Fruit fly (Drosophila melanogaster) whole organism, embryonic: ENCODE results near the gene Bcat.

ENCODE experiments used
- BEAF-32 ChIP-seq: fragments of 200-800 bp; sonication (Bioruptor generic); optimal IDR thresholded peaks from 3 replicates; lab custom pipeline; 2017; ENCODE audit warnings: missing biosample characterization, missing genetic modification characterization, mild to moderate bottlenecking, moderate library complexity, missing genetic modification reagents
- Bdp1 ChIP-seq: fragments of 200-800 bp; sonication (Bioruptor generic); optimal IDR thresholded peaks from 3 replicates; lab custom pipeline; 2016; ENCODE audit warnings: missing biosample characterization, missing genetic modification characterization
- CG10274 ChIP-seq: fragments of 200-800 bp; sonication (Bioruptor generic); optimal IDR thresholded peaks from 3 replicates; lab custom pipeline; 2017; ENCODE audit warnings: missing biosample characterization, mild to moderate bottlenecking, missing genetic modification characterization
- CG12391 ChIP-seq: fragments of 200-800 bp; sonication (Bioruptor generic); optimal IDR thresholded peaks from 3 replicates; lab custom pipeline; 2018; ENCODE audit warnings: missing biosample characterization, mild to moderate bottlenecking, missing genetic modification characterization, moderate library complexity
- CG13296 ChIP-seq: fragments of 200-800 bp; sonication (Bioruptor generic); optimal IDR thresholded peaks from 3 replicates; lab custom pipeline; 2018; ENCODE audit warnings: missing biosample characterization, mild to moderate bottlenecking, missing genetic modification characterization
- CG14441 ChIP-seq: fragments of 200-800 bp; sonication (Bioruptor generic); IDR thresholded peaks from 2 replicates; pipeline ENCODE4 v1.3.6; 2022; ENCODE audit warnings: missing biosample characterization, missing genetic modification characterization
- CG14860 ChIP-seq: fragments of 200-800 bp; sonication (Bioruptor generic); IDR thresholded peaks from 3 replicates; pipeline ENCODE4 v1.3.6; 2022; ENCODE audit warnings: missing biosample characterization, missing genetic modification characterization; ENCODE audit not compliant: partially characterized antibody
- CG16779 ChIP-seq: fragments of 200-800 bp; sonication (Bioruptor generic); IDR thresholded peaks from 2 replicates; pipeline ENCODE4 v1.3.6; 2022; ENCODE audit warnings: missing biosample characterization, missing genetic modification characterization
- CG16813 ChIP-seq: fragments of 200-800 bp; sonication (Bioruptor generic); IDR thresholded peaks from 3 replicates; pipeline ENCODE4 v1.3.6; 2022; ENCODE audit warnings: missing biosample characterization, missing genetic modification characterization; ENCODE audit not compliant: partially characterized antibody
- CG17612 ChIP-seq: fragments of 200-800 bp; sonication (Bioruptor generic); IDR thresholded peaks from 2 replicates; pipeline ENCODE4 v1.3.6; 2022; ENCODE audit warnings: missing biosample characterization, missing genetic modification characterization
- CG34224 ChIP-seq: fragments of 200-800 bp; sonication (Bioruptor generic); IDR thresholded peaks from 3 replicates; pipeline ENCODE4 v1.3.6; 2022; ENCODE audit warnings: missing biosample characterization, missing genetic modification characterization; ENCODE audit not compliant: partially characterized antibody
- CG34422 ChIP-seq: fragments of 200-800 bp; sonication (Bioruptor generic); IDR thresholded peaks from 3 replicates; pipeline ENCODE4 v1.3.6; 2022; ENCODE audit warnings: missing biosample characterization, missing genetic modification characterization
- CG3726 ChIP-seq: fragments of 200-800 bp; sonication (Bioruptor generic); IDR thresholded peaks from 3 replicates; pipeline ENCODE4, ENCODE4 v1.3.6; 2022; ENCODE audit warnings: missing biosample characterization, missing genetic modification characterization
- CG42726 ChIP-seq: fragments of 200-800 bp; sonication (Bioruptor generic); IDR thresholded peaks from 2 replicates; pipeline ENCODE4 v1.3.6; 2022; ENCODE audit warnings: missing biosample characterization, missing genetic modification characterization; ENCODE audit not compliant: partially characterized antibody
- CG6791 ChIP-seq: fragments of 200-800 bp; sonication (Bioruptor generic); IDR thresholded peaks from 3 replicates; pipeline ENCODE4 v1.3.6; 2022; ENCODE audit warnings: missing biosample characterization, missing genetic modification characterization; ENCODE audit not compliant: partially characterized antibody
- CG7372 ChIP-seq: fragments of 200-800 bp; sonication (Bioruptor generic); IDR thresholded peaks from 2 replicates; pipeline ENCODE4 v1.3.6; 2022; ENCODE audit warnings: missing biosample characterization, missing genetic modification characterization
- CG7963 ChIP-seq: fragments of 200-800 bp; sonication (Bioruptor generic); IDR thresholded peaks from 3 replicates; pipeline ENCODE4 v1.3.6; 2022; ENCODE audit warnings: missing biosample characterization, missing genetic modification characterization; ENCODE audit not compliant: partially characterized antibody
- CG8290 ChIP-seq, 3 experiments: fragments of 200-800 bp; sonication (Bioruptor generic); optimal IDR thresholded peaks; 2 replicates each; lab custom pipeline; 2016 to 2019; ENCODE audit warnings: missing biosample characterization in 3 of 3, missing genetic modification characterization in 3 of 3, mild to moderate bottlenecking in 2 of 3, moderate library complexity in 1 of 3
- CG9215 ChIP-seq: fragments of 200-800 bp; sonication (Bioruptor generic); IDR thresholded peaks from 2 replicates; pipeline ENCODE4 v1.3.6; 2022; ENCODE audit warnings: missing biosample characterization, missing genetic modification characterization
- D ChIP-seq, 2 experiments: fragments of 200-800 bp in 1 of 2; fragments of >200 bp in 1 of 2; sonication (Bioruptor generic) in 1 of 2; optimal IDR thresholded peaks; 2 replicates in 1 of 2; 3 replicates in 1 of 2; lab custom pipeline; 2017; ENCODE audit warnings: mild to moderate bottlenecking in 1 of 2, missing biosample characterization in 1 of 2, missing genetic modification characterization in 1 of 2, missing genetic modification reagents in 1 of 2
- Dll ChIP-seq: fragments of 200-800 bp; sonication (Bioruptor generic); IDR thresholded peaks from 4 replicates; pipeline ENCODE4 v1.3.6; 2022; ENCODE audit warnings: missing biosample characterization, missing genetic modification characterization; ENCODE audit not compliant: partially characterized antibody
- HLH4C ChIP-seq: fragments of 200-800 bp; sonication (Bioruptor generic); IDR thresholded peaks from 3 replicates; pipeline ENCODE4 v1.3.6; 2022; ENCODE audit warnings: missing biosample characterization, missing genetic modification characterization; ENCODE audit not compliant: partially characterized antibody
- Nf-YC ChIP-seq: fragments of 200-800 bp; optimal IDR thresholded peaks from 3 replicates; lab custom pipeline; 2019; ENCODE audit warnings: missing biosample characterization, mild to moderate bottlenecking, missing genetic modification characterization, moderate library complexity
- Scr ChIP-seq: fragments of 200-800 bp; sonication (Bioruptor generic); IDR thresholded peaks from 2 replicates; pipeline ENCODE4 v1.3.6; 2022; ENCODE audit warnings: missing biosample characterization, missing genetic modification characterization; ENCODE audit not compliant: partially characterized antibody
- Stat92E ChIP-seq, 3 experiments: fragments of >200 bp in 2 of 3; fragments of 200-800 bp in 1 of 3; sonication (Bioruptor generic) in 1 of 3; optimal IDR thresholded peaks; 2 replicates each; lab custom pipeline; 2017 to 2019; ENCODE audit warnings: missing biosample characterization in 3 of 3, missing genetic modification characterization in 3 of 3, mild to moderate bottlenecking in 1 of 3, moderate library complexity in 1 of 3
- ab ChIP-seq: fragments of 200-800 bp; sonication (Bioruptor generic); optimal IDR thresholded peaks from 2 replicates; lab custom pipeline; 2016; ENCODE audit warnings: missing biosample characterization, missing genetic modification characterization
- abd-A ChIP-seq: fragments of 200-800 bp; sonication (Bioruptor generic); optimal IDR thresholded peaks from 3 replicates; lab custom pipeline; 2019; ENCODE audit warnings: missing biosample characterization, mild to moderate bottlenecking, missing genetic modification characterization, moderate library complexity
- amos ChIP-seq: fragments of 200-800 bp; sonication (Bioruptor generic); IDR thresholded peaks from 2 replicates; pipeline ENCODE4 v1.3.6; 2022; ENCODE audit warnings: missing biosample characterization, missing genetic modification characterization; ENCODE audit not compliant: partially characterized antibody
- bbx ChIP-seq: fragments of 200-800 bp; sonication (Bioruptor generic); IDR thresholded peaks from 2 replicates; pipeline ENCODE4 v1.3.6; 2022; ENCODE audit warnings: missing biosample characterization, missing genetic modification characterization; ENCODE audit not compliant: partially characterized antibody
- ci ChIP-seq: fragments of 200-800 bp; sonication (Bioruptor generic); IDR thresholded peaks from 3 replicates; pipeline ENCODE4 v1.3.6; 2022; ENCODE audit warnings: missing biosample characterization, missing genetic modification characterization
- en ChIP-seq: fragments of 200-800 bp; sonication (Bioruptor generic); optimal IDR thresholded peaks from 2 replicates; lab custom pipeline; 2016; ENCODE audit warnings: missing biosample characterization, missing genetic modification characterization
- hb ChIP-seq: fragments of 200-800 bp; sonication (Bioruptor generic); IDR thresholded peaks from 3 replicates; pipeline ENCODE4 v1.3.6; 2022; ENCODE audit warnings: missing biosample characterization, missing genetic modification characterization; ENCODE audit not compliant: partially characterized antibody
- knrl ChIP-seq: fragments of 200-800 bp; sonication (Bioruptor generic); IDR thresholded peaks from 3 replicates; pipeline ENCODE4 v1.3.6; 2022; ENCODE audit warnings: missing biosample characterization, missing genetic modification characterization; ENCODE audit not compliant: partially characterized antibody
- lilli ChIP-seq: fragments of 200-800 bp; sonication (Bioruptor generic); optimal IDR thresholded peaks from 3 replicates; lab custom pipeline; 2016; ENCODE audit warnings: missing biosample characterization, missing genetic modification characterization
- nerfin-2 ChIP-seq: fragments of 200-800 bp; sonication (Bioruptor generic); IDR thresholded peaks from 2 replicates; pipeline ENCODE4 v1.3.6; 2022; ENCODE audit warnings: missing biosample characterization, missing genetic modification characterization; ENCODE audit not compliant: partially characterized antibody
- oc ChIP-seq: fragments of 200-800 bp; sonication (Bioruptor generic); optimal IDR thresholded peaks from 2 replicates; lab custom pipeline; 2018; ENCODE audit warnings: missing biosample characterization, mild to moderate bottlenecking, missing genetic modification characterization, moderate library complexity
- ro ChIP-seq: fragments of 200-800 bp; sonication (Bioruptor generic); IDR thresholded peaks from 2 replicates; pipeline ENCODE4 v1.3.6; 2022; ENCODE audit warnings: missing biosample characterization, missing genetic modification characterization
- row ChIP-seq: fragments of 200-800 bp; sonication (Bioruptor generic); IDR thresholded peaks from 3 replicates; pipeline ENCODE4 v1.3.6; 2022; ENCODE audit warnings: missing biosample characterization, missing genetic modification characterization
- slp2 ChIP-seq: fragments of 200-800 bp; sonication (Bioruptor generic); optimal IDR thresholded peaks from 2 replicates; lab custom pipeline; 2016; ENCODE audit warnings: missing biosample characterization, missing genetic modification characterization
- stwl ChIP-seq: fragments of 200-800 bp; sonication (Bioruptor generic); optimal IDR thresholded peaks from 3 replicates; lab custom pipeline; 2018; ENCODE audit warnings: missing biosample characterization, mild to moderate bottlenecking, missing genetic modification characterization, moderate library complexity
- unc-4 ChIP-seq: fragments of 200-800 bp; sonication (Bioruptor generic); IDR thresholded peaks from 2 replicates; pipeline ENCODE4 v1.3.6; 2022; ENCODE audit warnings: missing biosample characterization, missing genetic modification characterization; ENCODE audit not compliant: partially characterized antibody

Bcat gene

dm6 chrX:13396378-13397099, at the start of gene Bcat (continued):
- TF ChIP-seq CG14441 (GFP tag; lab: Robert Waterston, UW) (peak; percentile 57), CG10274 (GFP tag; lab: Kevin White, UChicago) (peak; percentile 77), CG7372 (peak; percentile 54; the same call in 1 of the 2 replicates)

- peak; percentile 76 for TF ChIP-seq CG8290 (GFP tag; optimal IDR thresholded peaks at IDR 0.05; lab: Kevin White, UChicago)
- TF ChIP-seq CG8290 (tag; optimal IDR thresholded peaks at IDR 0.05; lab: Kevin White, UChicago), result peak in 1 of 2 experiments; percentile 94
- no peak for TF ChIP-seq CG34422 (GFP tag; lab: Robert Waterston, UW)
- TF ChIP-seq Bdp1 (GFP tag; lab: Kevin White, UChicago), result no peak
- TF ChIP-seq CG13296 (GFP tag; lab: Kevin White, UChicago), result no peak
- TF ChIP-seq lilli (GFP tag; lab: Kevin White, UChicago), result no peak
- TF ChIP-seq oc (tag; lab: Kevin White, UChicago), result no peak
- no peak for TF ChIP-seq Stat92E (GFP tag; optimal IDR thresholded peaks at IDR 0.05; lab: Kevin White, UChicago)
- TF ChIP-seq D (optimal IDR thresholded peaks at IDR 0.05; lab: Kevin White, UChicago), result no peak
- TF ChIP-seq D (GFP tag; optimal IDR thresholded peaks at IDR 0.05; lab: Kevin White, UChicago), result no peak
- peak; percentile 29; the same call in 1 of the 2 replicates for TF ChIP-seq CG17612 (GFP tag; lab: Robert Waterston, UW)
- TF ChIP-seq CG12391 (tag; lab: Kevin White, UChicago), result no peak
- TF ChIP-seq, all 482 proteins: peak for 2
These were observed 49.7 kb upstream of the Bcat start for dm6 chrX:13346998-13347397.

dm6 chrX:13358240-13358799, 38.4 kb upstream of the Bcat start:
- TF ChIP-seq CG7963 (0 out of 3 replicates have a peak, but pooled peaks have one; percentile 47), HLH4C (peak; percentile 50), Scr (peak; percentile 71), ro (no peak), hb (peak; percentile 47; the same call in 1 of the 3 replicates), CG16779 (GFP tag; lab: Robert Waterston, UW) (no peak), CG16813 (GFP tag; lab: Robert Waterston, UW) (peak; percentile 68), Nf-YC (peak; percentile 32), BEAF-32 (GFP tag; lab: Kevin White, UChicago) (peak; percentile 59), amos (GFP tag; lab: Robert Waterston, UW) (peak; percentile 64), unc-4 (GFP tag; lab: Robert Waterston, UW) (peak; percentile 69), abd-A (peak; percentile 21), ab (GFP tag; lab: Kevin White, UChicago) (no peak), slp2 (GFP tag; lab: Kevin White, UChicago) (no peak), nerfin-2 (GFP tag; lab: Robert Waterston, UW) (peak; percentile 50; the same call in 1 of the 2 replicates), CG42726 (GFP tag; lab: Robert Waterston, UW) (peak; percentile 50; the same call in 1 of the 2 replicates), stwl (tag; lab: Kevin White, UChicago) (peak; percentile 18), CG9215 (GFP tag; lab: Robert Waterston, UW) (0 out of 2 replicates have a peak, but pooled peaks have one; percentile 18), CG6791 (GFP tag; lab: Robert Waterston, UW) (peak; percentile 44; the same call in 1 of the 3 replicates), row (peak; percentile 61), bbx (GFP tag; lab: Robert Waterston, UW) (0 out of 2 replicates have a peak, but pooled peaks have one; percentile 11), en (GFP tag; lab: Kevin White, UChicago) (no peak), Dll (peak; percentile 81), CG34224 (GFP tag; lab: Robert Waterston, UW) (peak; percentile 25; the same call in 2 of the 3 replicates), knrl (GFP tag; lab: Robert Waterston, UW) (peak; percentile 62; the same call in 2 of the 3 replicates), CG3726 (no peak), CG14860 (GFP tag; lab: Robert Waterston, UW) (0 out of 3 replicates have a peak, but pooled peaks have one; percentile 45), ci (GFP tag; lab: Robert Waterston, UW) (0 out of 3 replicates have a peak, but pooled peaks have one; percentile 53)
